Worm (Caenorhabditis elegans) whole organism, L3 larva: ENCODE measurements around the gene C55A6.6.

Experiments
- R02D3.7 ChIP-seq: fragments of 150-350 bp; optimal IDR thresholded peaks from 2 replicates; lab custom pipeline; 2014; ENCODE audit warnings: missing biosample characterization, missing genetic modification characterization
- ZK546.5 ChIP-seq: sonication (generic microtip); optimal IDR thresholded peaks from 2 replicates; lab custom pipeline; 2017; ENCODE audit warnings: missing biosample characterization, missing genetic modification characterization
- aly-2 ChIP-seq: fragments of 150-350 bp; optimal IDR thresholded peaks from 2 replicates; lab custom pipeline; 2014; ENCODE audit warnings: missing biosample characterization, missing genetic modification characterization
- ama-1 ChIP-seq: fragments of 150-350 bp; optimal IDR thresholded peaks from 2 replicates; lab custom pipeline; 2018
- ceh-16 ChIP-seq: sonication (generic microtip); optimal IDR thresholded peaks from 2 replicates; lab custom pipeline; 2017; ENCODE audit warnings: missing biosample characterization, missing genetic modification characterization
- ceh-82 ChIP-seq: fragments of 150-350 bp; optimal IDR thresholded peaks from 2 replicates; lab custom pipeline; 2014; ENCODE audit warnings: missing biosample characterization, missing genetic modification characterization
- ceh-9 ChIP-seq: sonication (generic microtip); optimal IDR thresholded peaks from 2 replicates; lab custom pipeline; 2018; ENCODE audit warnings: missing biosample characterization, missing genetic modification characterization
- daf-12 ChIP-seq: fragments of 150-350 bp; optimal IDR thresholded peaks from 2 replicates; lab custom pipeline; 2014; ENCODE audit warnings: missing biosample characterization, missing genetic modification reagents, missing genetic modification characterization
- egl-27 ChIP-seq: sonication (generic microtip); optimal IDR thresholded peaks from 4 replicates; lab custom pipeline; 2017; ENCODE audit warnings: missing biosample characterization, missing genetic modification reagents, missing genetic modification characterization
- egl-5 ChIP-seq: fragments of 150-350 bp; optimal IDR thresholded peaks from 2 replicates; lab custom pipeline; 2017; ENCODE audit warnings: missing biosample characterization, missing genetic modification reagents, missing genetic modification characterization, inconsistent platforms
- elt-1 ChIP-seq: fragments of 150-350 bp; optimal IDR thresholded peaks from 2 replicates; lab custom pipeline; 2014; ENCODE audit warnings: missing biosample characterization, missing genetic modification characterization
- elt-2 ChIP-seq: sonication (generic microtip); optimal IDR thresholded peaks from 2 replicates; lab custom pipeline; 2016; ENCODE audit warnings: missing genetic modification reagents, mild to moderate bottlenecking, missing genetic modification characterization, missing compliant biosample characterization
- elt-3 ChIP-seq, 3 experiments: fragments of 150-350 bp in 1 of 3; sonication (generic microtip) in 2 of 3; optimal IDR thresholded peaks; 2 replicates in 2 of 3; 4 replicates in 1 of 3; lab custom pipeline; 2014 to 2017; ENCODE audit warnings: missing biosample characterization in 3 of 3, missing genetic modification characterization in 3 of 3
- eor-1 ChIP-seq, 2 experiments: fragments of 150-350 bp; optimal IDR thresholded peaks; 2 replicates each; lab custom pipeline; 2014 to 2018; ENCODE audit warnings: missing biosample characterization in 2 of 2, missing genetic modification characterization in 2 of 2
- fkh-10 ChIP-seq: sonication (generic microtip); optimal IDR thresholded peaks from 2 replicates; lab custom pipeline; 2017; ENCODE audit warnings: missing biosample characterization, missing genetic modification reagents, missing genetic modification characterization
- fkh-2 ChIP-seq: fragments of 150-350 bp; optimal IDR thresholded peaks from 2 replicates; lab custom pipeline; 2014; ENCODE audit warnings: missing biosample characterization, missing genetic modification reagents, missing genetic modification characterization
- fos-1 ChIP-seq: fragments of 150-350 bp; optimal IDR thresholded peaks from 2 replicates; lab custom pipeline; 2014; ENCODE audit warnings: missing biosample characterization, missing genetic modification characterization
- jun-1 ChIP-seq: fragments of 150-350 bp; optimal IDR thresholded peaks from 2 replicates; lab custom pipeline; 2014; ENCODE audit warnings: missing biosample characterization, missing genetic modification reagents, missing genetic modification characterization
- lin-15B ChIP-seq: fragments of 150-350 bp; optimal IDR thresholded peaks from 2 replicates; lab custom pipeline; 2014; ENCODE audit warnings: missing biosample characterization, missing genetic modification characterization
- lin-39 ChIP-seq: fragments of 150-350 bp; optimal IDR thresholded peaks from 2 replicates; lab custom pipeline; 2018; ENCODE audit warnings: missing biosample characterization, missing genetic modification reagents, missing genetic modification characterization
- mdl-1 ChIP-seq: fragments of 150-350 bp; optimal IDR thresholded peaks from 2 replicates; lab custom pipeline; 2014; ENCODE audit warnings: missing biosample characterization, missing genetic modification characterization
- mml-1 ChIP-seq: fragments of 150-350 bp; sonication (generic microtip); optimal IDR thresholded peaks from 3 replicates; lab custom pipeline; 2014; ENCODE audit warnings: missing biosample characterization, missing genetic modification characterization
- nfya-1 ChIP-seq: sonication (generic microtip); optimal IDR thresholded peaks from 2 replicates; lab custom pipeline; 2017; ENCODE audit warnings: missing genetic modification characterization, mild to moderate bottlenecking, missing compliant biosample characterization, antibody characterized with exemption, moderate library complexity; ENCODE audit not compliant: insufficient read depth
- nhr-11 ChIP-seq: fragments of 150-350 bp; optimal IDR thresholded peaks from 2 replicates; lab custom pipeline; 2014; ENCODE audit warnings: missing biosample characterization, missing genetic modification characterization
- nhr-12 ChIP-seq: fragments of 150-350 bp; optimal IDR thresholded peaks from 2 replicates; lab custom pipeline; 2014; ENCODE audit warnings: missing biosample characterization, missing genetic modification characterization
- nhr-23 ChIP-seq: fragments of 150-350 bp; optimal IDR thresholded peaks from 2 replicates; lab custom pipeline; 2014; ENCODE audit warnings: missing biosample characterization, missing genetic modification reagents, missing genetic modification characterization
- nhr-237 ChIP-seq: fragments of 150-350 bp; optimal IDR thresholded peaks from 2 replicates; lab custom pipeline; 2014; ENCODE audit warnings: missing biosample characterization, missing genetic modification characterization
- nhr-25 ChIP-seq: sonication (generic microtip); optimal IDR thresholded peaks from 2 replicates; lab custom pipeline; 2017; ENCODE audit warnings: missing biosample characterization, missing genetic modification characterization
- nhr-28 ChIP-seq: fragments of 150-350 bp; optimal IDR thresholded peaks from 2 replicates; lab custom pipeline; 2014; ENCODE audit warnings: missing biosample characterization, missing genetic modification characterization
- nhr-43 ChIP-seq: sonication (generic microtip); optimal IDR thresholded peaks from 2 replicates; lab custom pipeline; 2016; ENCODE audit warnings: mild to moderate bottlenecking, missing genetic modification characterization, missing compliant biosample characterization; ENCODE audit not compliant: poor library complexity, severe bottlenecking
- nhr-67 ChIP-seq: fragments of 150-350 bp; optimal IDR thresholded peaks from 2 replicates; lab custom pipeline; 2014; ENCODE audit warnings: missing biosample characterization, missing genetic modification characterization
- nhr-77 ChIP-seq: fragments of 150-350 bp; optimal IDR thresholded peaks from 2 replicates; lab custom pipeline; 2014; ENCODE audit warnings: missing biosample characterization, missing genetic modification characterization
- pha-4 ChIP-seq: fragments of 150-350 bp; optimal IDR thresholded peaks from 2 replicates; lab custom pipeline; 2014; ENCODE audit warnings: missing biosample characterization, missing genetic modification reagents, missing genetic modification characterization
- pqm-1 ChIP-seq: fragments of 150-350 bp; optimal IDR thresholded peaks from 2 replicates; lab custom pipeline; 2017; ENCODE audit warnings: missing biosample characterization, missing genetic modification characterization, inconsistent platforms
- sea-2 ChIP-seq: fragments of 150-350 bp; sonication (generic microtip); optimal IDR thresholded peaks from 4 replicates; lab custom pipeline; 2014; ENCODE audit warnings: missing biosample characterization, missing genetic modification reagents, missing genetic modification characterization
- skn-1 ChIP-seq: fragments of 150-350 bp; optimal IDR thresholded peaks from 2 replicates; lab custom pipeline; 2014; ENCODE audit warnings: missing biosample characterization, missing genetic modification characterization
- snpc-4 ChIP-seq: fragments of 150-350 bp; optimal IDR thresholded peaks from 2 replicates; lab custom pipeline; 2014; ENCODE audit warnings: missing biosample characterization, missing genetic modification characterization
- tbx-2 ChIP-seq: sonication (generic microtip); optimal IDR thresholded peaks from 2 replicates; lab custom pipeline; 2016; ENCODE audit warnings: mild to moderate bottlenecking, missing genetic modification characterization, missing compliant biosample characterization
- unc-39 ChIP-seq: sonication (generic microtip); optimal IDR thresholded peaks from 4 replicates; lab custom pipeline; 2017; ENCODE audit warnings: missing biosample characterization, missing genetic modification characterization
- unc-62 ChIP-seq: fragments of 150-350 bp; sonication (generic microtip); optimal IDR thresholded peaks from 4 replicates; lab custom pipeline; 2014; ENCODE audit warnings: missing biosample characterization, missing genetic modification reagents, missing genetic modification characterization
- zag-1 ChIP-seq: fragments of 150-350 bp; optimal IDR thresholded peaks from 2 replicates; lab custom pipeline; 2014; ENCODE audit warnings: missing biosample characterization, missing genetic modification characterization
- ztf-4 ChIP-seq: fragments of 150-350 bp; optimal IDR thresholded peaks from 2 replicates; lab custom pipeline; 2014; ENCODE audit warnings: missing biosample characterization, missing genetic modification characterization

Gene C55A6.6

DNA sequence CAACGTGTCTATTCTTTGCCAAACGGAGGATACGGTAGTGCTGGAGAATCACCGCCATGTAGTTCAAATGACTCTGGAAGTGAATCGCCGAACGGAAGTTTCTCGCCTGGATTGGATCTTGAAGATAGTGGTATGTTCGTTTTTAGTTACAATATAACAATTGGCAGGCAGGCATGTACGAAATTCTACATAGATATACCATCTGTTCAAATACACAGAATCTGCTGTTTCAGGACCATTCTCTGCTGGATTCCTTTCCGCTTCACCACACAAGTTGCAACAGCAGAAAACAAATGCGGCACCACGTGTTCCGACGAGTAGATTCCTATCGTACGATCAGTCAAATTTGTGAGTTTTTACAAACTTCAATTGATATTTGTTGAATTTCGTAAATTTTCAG is 25.0 kb upstream of the C55A6.6 start:
- TF ChIP-seq eor-1 (tag; optimal IDR thresholded peaks at IDR 0.05; lab: Kevin White, UChicago): no peak
- TF ChIP-seq elt-1 (tag; lab: Kevin White, UChicago): no peak
- no peak for TF ChIP-seq ceh-16 (tag; lab: Kevin White, UChicago)
- no peak for TF ChIP-seq pha-4 (tag; lab: Kevin White, UChicago)
- TF ChIP-seq R02D3.7: no peak
- TF ChIP-seq, all 47 proteins: peak for 0

DNA sequence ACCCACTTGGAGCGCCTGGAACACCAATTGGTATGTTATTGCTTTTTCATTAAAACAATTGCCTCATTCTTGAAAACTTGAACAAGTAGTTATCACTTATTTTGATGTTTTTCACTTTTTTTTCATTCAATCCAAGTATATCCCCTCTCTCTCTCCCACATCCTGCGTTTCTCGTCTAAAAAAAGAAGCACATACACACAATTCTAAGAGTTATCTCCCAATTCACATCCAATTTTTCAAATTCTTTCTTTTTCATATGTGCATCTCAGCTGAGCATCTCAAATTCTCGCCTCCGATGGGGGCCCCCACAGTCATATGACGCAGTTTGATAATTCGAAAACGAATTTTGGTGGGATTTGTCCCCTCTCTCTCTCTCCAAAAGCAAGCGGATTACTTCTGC is 22.1 kb upstream of the C55A6.6 start:
- TF ChIP-seq lin-39 (tag; lab: Kevin White, UChicago) (no peak), ZK546.5 (no peak), nhr-12 (tag; lab: Kevin White, UChicago) (no peak), elt-3 (tag; optimal IDR thresholded peaks at IDR 0.05; lab: Kevin White, UChicago) (no peak), nhr-23 (tag; lab: Kevin White, UChicago) (no peak)

DNA sequence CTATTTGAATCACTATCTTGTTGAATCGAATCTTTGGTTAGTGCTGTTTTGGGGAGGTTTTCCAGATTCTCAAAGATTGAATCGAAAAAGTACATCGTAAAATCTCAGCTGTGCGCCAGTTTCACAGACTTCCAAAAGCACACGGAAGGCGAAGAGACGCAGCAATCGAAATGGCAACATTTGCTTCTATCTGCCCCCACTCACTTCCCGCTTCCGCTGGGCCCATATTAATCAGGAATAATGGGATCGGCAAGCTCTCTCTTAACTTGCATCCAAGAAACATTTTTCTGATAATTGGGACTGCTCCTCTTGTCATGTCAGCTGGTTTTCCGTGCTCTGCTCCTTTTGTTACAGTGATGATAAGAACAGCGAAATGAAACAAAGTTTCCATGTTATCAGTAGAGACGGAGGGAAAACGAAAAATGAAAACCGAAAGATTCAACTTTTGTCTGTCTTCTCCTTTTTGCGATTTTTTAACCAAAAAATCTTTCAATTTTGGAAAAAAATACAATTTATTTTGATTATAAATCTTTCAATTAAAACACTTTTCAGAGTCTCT is 21.0 kb upstream of the C55A6.6 start:
- TF ChIP-seq nhr-11 (peak; percentile 11), jun-1 (no peak), lin-39 (tag; lab: Kevin White, UChicago) (peak; percentile 77), eor-1 (tag; optimal IDR thresholded peaks at IDR 0.05; lab: Kevin White, UChicago) (no peak), pha-4 (tag; lab: Kevin White, UChicago) (peak; percentile 11), nhr-12 (tag; lab: Kevin White, UChicago) (no peak), pqm-1 (tag; lab: Kevin White, UChicago) (peak; percentile 79), nhr-77 (tag; lab: Kevin White, UChicago) (no peak), egl-5 (tag; lab: Kevin White, UChicago) (peak; percentile 96), nhr-28 (no peak), elt-2 (tag; lab: Kevin White, UChicago) (peak; percentile 77), nfya-1 (tag; lab: Kevin White, UChicago) (peak; percentile 14)

ce11 chrV:11534495-11535189 is 20.1 kb upstream of the C55A6.6 start:
- TF ChIP-seq fkh-2 (tag; lab: Kevin White, UChicago) (no peak), egl-27 (tag; lab: Kevin White, UChicago) (no peak), tbx-2 (no peak), nhr-25 (tag; lab: Kevin White, UChicago) (peak; percentile 34), pqm-1 (tag; lab: Kevin White, UChicago) (peak; percentile 96), nhr-237 (no peak), ceh-82 (tag; lab: Kevin White, UChicago) (no peak), unc-39 (tag; lab: Kevin White, UChicago) (no peak), nhr-67 (tag; lab: Kevin White, UChicago) (no peak), nhr-77 (tag; lab: Kevin White, UChicago) (no peak), skn-1 (tag; lab: Kevin White, UChicago) (no peak), elt-2 (tag; lab: Kevin White, UChicago) (peak; percentile 92), elt-1 (tag; lab: Kevin White, UChicago) (no peak), unc-62 (GFP tag; lab: Kevin White, UChicago) (no peak), nhr-11 (no peak), nhr-23 (tag; lab: Kevin White, UChicago) (peak; percentile 24), ztf-4 (tag; lab: Kevin White, UChicago) (no peak), mdl-1 (no peak), lin-15B (tag; lab: Kevin White, UChicago) (no peak), nfya-1 (tag; lab: Kevin White, UChicago) (no peak), daf-12 (tag; lab: Kevin White, UChicago) (no peak), zag-1 (tag; lab: Kevin White, UChicago) (no peak), nhr-28 (no peak), jun-1 (peak; percentile 49), ceh-16 (tag; lab: Kevin White, UChicago) (no peak), ceh-9 (no peak), nhr-43 (tag; lab: Kevin White, UChicago) (peak; percentile 65), ama-1 (lab: Kevin White, UChicago) (no peak), pha-4 (tag; lab: Kevin White, UChicago) (peak; percentile 13), fkh-10 (GFP tag; lab: Kevin White, UChicago) (no peak), elt-3 (tag; optimal IDR thresholded peaks at IDR 0.05; lab: Kevin White, UChicago) (peak in 1 of 3 experiments; percentile 30), fos-1 (tag; lab: Kevin White, UChicago) (no peak), aly-2 (tag; lab: Kevin White, UChicago) (no peak), snpc-4 (tag; lab: Kevin White, UChicago) (no peak), egl-5 (tag; lab: Kevin White, UChicago) (no peak), nhr-12 (tag; lab: Kevin White, UChicago) (no peak), mml-1 (tag; lab: Kevin White, UChicago) (no peak), sea-2 (GFP tag; lab: Kevin White, UChicago) (no peak)
- TF ChIP-seq, all 47 proteins: peak for 8
